Fruit fly (Drosophila melanogaster) whole organism, wandering third instar larva: ENCODE data around the gene CG46427.

Experiments
- Dif ChIP-seq: fragments of 200-275, 200-300 bp; sonication (Bioruptor generic); optimal IDR thresholded peaks from 2 replicates; lab custom pipeline; 2018; ENCODE audit warnings: missing biosample characterization, missing genetic modification characterization; ENCODE audit not compliant: partially characterized antibody
- Hr78 ChIP-seq: fragments of >200 bp; optimal IDR thresholded peaks from 2 replicates; lab custom pipeline; 2017; ENCODE audit warnings: missing biosample characterization, missing genetic modification characterization
- Mio ChIP-seq: sonication (Bioruptor generic); optimal IDR thresholded peaks from 2 replicates; lab custom pipeline; 2016; ENCODE audit warnings: missing biosample characterization, missing genetic modification characterization
- Myc ChIP-seq: fragments of >200 bp; optimal IDR thresholded peaks from 2 replicates; lab custom pipeline; 2017
- dmrt93B ChIP-seq: fragments of 200-800 bp; sonication (Bioruptor generic); optimal IDR thresholded peaks from 2 replicates; lab custom pipeline; 2018; ENCODE audit warnings: missing biosample characterization, mild to moderate bottlenecking, missing genetic modification characterization
- dsf ChIP-seq: sonication (Bioruptor generic); optimal IDR thresholded peaks from 2 replicates; lab custom pipeline; 2016; ENCODE audit warnings: missing biosample characterization, missing genetic modification characterization, borderline replicate concordance
- fru ChIP-seq: fragments of 200-800 bp; sonication (Bioruptor generic); optimal IDR thresholded peaks from 3 replicates; lab custom pipeline; 2016; ENCODE audit warnings: missing biosample characterization, mild to moderate bottlenecking, missing genetic modification characterization
- h ChIP-seq: fragments of 200-800 bp; sonication (Bioruptor generic); optimal IDR thresholded peaks from 3 replicates; lab custom pipeline; 2016; ENCODE audit warnings: missing biosample characterization, mild to moderate bottlenecking, missing genetic modification characterization
- jim ChIP-seq: fragments of 175-275, 200-325 bp; sonication (Bioruptor generic); optimal IDR thresholded peaks from 2 replicates; lab custom pipeline; 2016; ENCODE audit warnings: missing biosample characterization, mild to moderate bottlenecking, missing genetic modification characterization
- lola ChIP-seq: fragments of >200 bp; optimal IDR thresholded peaks from 2 replicates; lab custom pipeline; 2017; ENCODE audit warnings: missing biosample characterization, missing genetic modification characterization
- psq ChIP-seq: fragments of 200-800 bp; sonication (Bioruptor generic); optimal IDR thresholded peaks from 3 replicates; lab custom pipeline; 2017; ENCODE audit warnings: missing biosample characterization, mild to moderate bottlenecking, missing genetic modification characterization, moderate library complexity
- tai ChIP-seq: sonication (Bioruptor generic); optimal IDR thresholded peaks from 2 replicates; lab custom pipeline; 2016; ENCODE audit warnings: missing biosample characterization, missing genetic modification characterization
- usp ChIP-seq: fragments of >200 bp; optimal IDR thresholded peaks from 2 replicates; lab custom pipeline; 2017; ENCODE audit warnings: missing biosample characterization, missing genetic modification characterization

DNA sequence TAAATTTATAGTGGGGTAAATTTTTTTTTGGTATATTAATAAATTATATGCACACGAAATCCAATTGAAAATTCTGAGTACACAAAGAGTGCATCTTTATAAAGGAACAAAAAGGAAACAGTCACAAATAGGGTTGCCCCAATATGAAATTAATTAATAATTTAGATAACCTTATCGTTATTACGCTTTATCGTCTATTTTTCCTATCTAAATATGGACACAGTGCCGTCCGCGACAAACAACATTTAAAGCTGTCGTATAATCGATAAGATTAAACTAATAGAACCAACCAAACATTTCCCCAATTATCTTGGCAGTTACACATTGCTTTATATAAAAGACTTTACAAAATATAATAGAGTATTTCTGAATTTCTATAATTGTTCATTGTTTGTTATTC is 40.9 kb downstream of the CG46427 start:
- no peak for TF ChIP-seq tai
- TF ChIP-seq Mio, result no peak
- no peak for TF ChIP-seq dmrt93B (GFP tag; lab: Kevin White, UChicago)
- TF ChIP-seq Dif (GFP tag; lab: Kevin White, UChicago), result no peak
- TF ChIP-seq usp, result no peak
- TF ChIP-seq psq (GFP tag; lab: Kevin White, UChicago), result no peak
- peak; percentile 24 for TF ChIP-seq h (GFP tag; lab: Kevin White, UChicago)
- no peak for TF ChIP-seq dsf (GFP tag; lab: Kevin White, UChicago)
- no peak for TF ChIP-seq fru (GFP tag; lab: Kevin White, UChicago)
- TF ChIP-seq Hr78, result no peak
- TF ChIP-seq Myc, result no peak
- no peak for TF ChIP-seq jim (GFP tag; lab: Kevin White, UChicago)
- TF ChIP-seq lola (GFP tag; lab: Kevin White, UChicago), result no peak
